Fruit fly (Drosophila melanogaster) S2 (cell line): ENCODE results near the gene Lsd-1.

Experiments
- CG8478 ChIP-seq: fragments of >200 bp; optimal IDR thresholded peaks from 2 replicates; lab custom pipeline; 2018
- CTCF ChIP-seq, 2 experiments: fragments of >200 bp; optimal IDR thresholded peaks; 2 replicates each; lab custom pipeline; 2018

dm6 chr3R:23724843-23725506 is 38.7 kb upstream of the Lsd-1 start:
- TF ChIP-seq CTCF (optimal IDR thresholded peaks at IDR 0.05; lab: Kevin White, UChicago) (no peak), CG8478 (lab: Kevin White, UChicago) (no peak)
